Worm (Caenorhabditis elegans): ENCODE data around the gene F31A3.3.
A peak's percentile ranks its signal among the peaks of the same experiment; 100 is the strongest.

The F31A3.3 gene

DNA sequence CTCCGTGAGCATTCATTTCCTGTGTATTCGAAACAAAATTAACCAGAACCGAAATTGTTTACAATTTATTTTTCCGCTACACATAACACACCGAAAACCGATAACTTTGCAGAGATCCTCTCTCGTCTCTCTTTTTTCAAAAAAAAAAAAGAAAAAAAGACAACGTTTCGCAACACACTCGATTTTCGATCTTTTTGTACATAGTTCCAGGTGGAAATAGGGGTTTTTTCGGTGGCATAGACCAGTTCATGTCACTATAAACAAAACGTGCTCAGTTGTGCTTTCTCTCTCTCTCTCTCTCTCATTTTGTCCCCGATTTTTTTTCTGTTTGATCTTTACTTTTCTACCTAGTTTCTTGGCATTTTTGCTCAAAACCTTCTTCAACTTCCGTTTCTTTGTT lies 19.4 kb downstream of the F31A3.3 start:
- TF ChIP-seq hlh-11 (tag; optimal IDR thresholded peaks at IDR 0.05) = no peak
- 0 out of 2 replicates have a peak, but pooled peaks have one; percentile 15 for TF ChIP-seq ctbp-1 (GFP tag; IDR thresholded peaks at IDR 0.05)
- peak; percentile 22 for TF ChIP-seq nhr-28 (tag; optimal IDR thresholded peaks at IDR 0.05)
- 0 out of 2 replicates have a peak, but pooled peaks have one; percentile 31 for TF ChIP-seq nhr-42 (GFP tag; IDR thresholded peaks at IDR 0.05)

DNA sequence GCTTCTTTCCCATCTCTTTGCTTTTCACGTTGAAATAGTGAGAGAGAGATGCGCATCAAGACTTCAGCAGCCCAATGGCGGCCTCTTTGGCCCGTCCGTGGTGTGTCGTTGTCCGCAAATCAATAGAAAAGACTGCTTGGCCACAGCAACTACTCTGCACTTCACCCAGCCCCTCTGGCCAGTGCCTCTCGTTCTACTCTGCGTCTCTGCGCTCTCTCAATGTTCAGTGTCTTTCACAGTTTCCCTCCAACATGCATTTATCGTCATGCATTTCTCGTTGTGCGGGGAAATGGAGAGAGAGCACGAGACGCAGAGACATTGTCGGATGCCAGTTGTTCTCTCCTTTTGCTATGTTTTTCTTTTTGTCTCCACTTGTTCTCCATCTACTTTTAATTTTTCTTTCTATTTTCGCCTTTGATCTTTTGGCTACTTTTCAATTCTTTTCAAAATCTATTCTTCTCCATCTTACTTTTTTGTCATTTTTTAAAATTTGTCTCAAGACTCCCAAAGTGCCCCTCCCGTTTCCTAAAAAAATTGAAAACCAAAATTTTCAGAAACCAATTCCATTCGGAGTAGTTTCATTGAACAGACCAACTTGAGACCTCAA lies 20.3 kb downstream of the F31A3.3 start, which contains the start of gene nhr-1:
TSS of gene nhr-1 (plus strand) at position 557 of the 607 bp plus-strand sequence.
- peak; percentile 51; the same call in 1 of the 2 replicates for TF ChIP-seq arid-1 (GFP tag; conservative IDR thresholded peaks at IDR 0.05)
- peak; percentile 89 to 93 for TF ChIP-seq mdl-1 (tag; optimal IDR thresholded peaks at IDR 0.05)
- TF ChIP-seq madf-9 (GFP tag; conservative IDR thresholded peaks at IDR 0.05) = peak; percentile 62; the same call in 1 of the 2 replicates
- TF ChIP-seq mes-2 (tag; optimal IDR thresholded peaks at IDR 0.05; ENCODE audit: poor library complexity, severe bottlenecking) = peak; percentile 68
- no peak for TF ChIP-seq F26F4.8 (GFP tag; conservative IDR thresholded peaks at IDR 0.05)
- peak; percentile 81 for TF ChIP-seq aha-1 (tag)
- TF ChIP-seq cey-2 (tag; optimal IDR thresholded peaks at IDR 0.05; ENCODE audit: borderline replicate concordance, insufficient read depth) = no peak
- no peak for TF ChIP-seq dmd-9 (GFP tag; IDR thresholded peaks at IDR 0.05)
- peak in 1 of 2 experiments; percentile 100 for TF ChIP-seq unc-62 (GFP tag; optimal IDR thresholded peaks at IDR 0.05 in 1 of 2)
- no peak for TF ChIP-seq unc-62 (tag; optimal IDR thresholded peaks at IDR 0.05)
- TF ChIP-seq fkh-10 (GFP tag; optimal IDR thresholded peaks at IDR 0.05) = peak; percentile 27
- TF ChIP-seq F37D6.2 (tag; optimal IDR thresholded peaks at IDR 0.05) = peak; percentile 72
- TF ChIP-seq ceh-32 (tag; optimal IDR thresholded peaks at IDR 0.05; ENCODE audit: poor library complexity) = no peak
- peak; percentile 82 for TF ChIP-seq dve-1 (tag; optimal IDR thresholded peaks at IDR 0.05; ENCODE audit: insufficient read depth)
- peak; percentile 75 for TF ChIP-seq egl-43 (GFP tag; IDR thresholded peaks at IDR 0.05)
- TF ChIP-seq nhr-42 (GFP tag; IDR thresholded peaks at IDR 0.05) = no peak
- peak; percentile 88 for TF ChIP-seq tra-1 (GFP tag; IDR thresholded peaks at IDR 0.05)
- peak; percentile 79 for TF ChIP-seq set-16 (GFP tag; IDR thresholded peaks at IDR 0.05)
- no peak for TF ChIP-seq tag-97 (GFP tag; IDR thresholded peaks at IDR 0.05)
- peak; percentile 16 for TF ChIP-seq nhr-25 (tag; optimal IDR thresholded peaks at IDR 0.05; ENCODE audit: borderline replicate concordance, insufficient read depth)
- no peak for TF ChIP-seq zfp-3 (GFP tag; conservative IDR thresholded peaks at IDR 0.05)
- peak; percentile 72 for TF ChIP-seq zag-1 (tag; optimal IDR thresholded peaks at IDR 0.05)
- TF ChIP-seq pha-4 (GFP tag; IDR thresholded peaks at IDR 0.05) = peak; percentile 16; the same call in 1 of the 2 replicates
- TF ChIP-seq pha-4 (tag; optimal IDR thresholded peaks at IDR 0.05) = peak; percentile 47
- TF ChIP-seq madf-5 (GFP tag; IDR thresholded peaks at IDR 0.05) = no peak
- TF ChIP-seq ctbp-1 (GFP tag; IDR thresholded peaks at IDR 0.05) = peak; percentile 81; the same call in 1 of the 2 replicates
- peak; percentile 95 for TF ChIP-seq hlh-30 (tag; optimal IDR thresholded peaks at IDR 0.05; ENCODE audit: insufficient read depth)
- peak; percentile 34 for TF ChIP-seq dpl-1 (GFP tag; optimal IDR thresholded peaks at IDR 0.05)
- peak; percentile 44; the same call in 1 of the 2 replicates for TF ChIP-seq lin-1 (GFP tag; IDR thresholded peaks at IDR 0.05)
- peak; percentile 72; the same call in 1 of the 2 replicates for TF ChIP-seq T26A8.4 (GFP tag; IDR thresholded peaks at IDR 0.05)
- peak; percentile 34 for TF ChIP-seq lin-38 (GFP tag; IDR thresholded peaks at IDR 0.05)
- TF ChIP-seq lin-29 (GFP tag; IDR thresholded peaks at IDR 0.05) = no peak
- peak; percentile 79 to 85 for TF ChIP-seq lsy-2 (tag; optimal IDR thresholded peaks at IDR 0.05)
- TF ChIP-seq mxl-2 (GFP tag; conservative IDR thresholded peaks at IDR 0.05) = no peak
- TF ChIP-seq T20F7.1 (GFP tag; optimal IDR thresholded peaks at IDR 0.05) = no peak
- peak; percentile 88 for TF ChIP-seq hmg-1.1 (GFP tag; IDR thresholded peaks at IDR 0.05)
- no peak for TF ChIP-seq lin-15B (tag; optimal IDR thresholded peaks at IDR 0.05)
- TF ChIP-seq aly-2 (tag; optimal IDR thresholded peaks at IDR 0.05) = no peak
- TF ChIP-seq ceh-28 (tag; optimal IDR thresholded peaks at IDR 0.05) = peak; percentile 52
- TF ChIP-seq nhr-6 (tag; optimal IDR thresholded peaks at IDR 0.05) = peak; percentile 68
- peak; percentile 82 for TF ChIP-seq nhr-11 (tag; optimal IDR thresholded peaks at IDR 0.05)
- TF ChIP-seq jun-1 (tag; optimal IDR thresholded peaks at IDR 0.05) = no peak
- TF ChIP-seq vab-7 (GFP tag; IDR thresholded peaks at IDR 0.05) = 0 out of 2 replicates have a peak, but pooled peaks have one; percentile 19
- no peak for TF ChIP-seq Y5F2A.4 (GFP tag; optimal IDR thresholded peaks at IDR 0.05)
- no peak for TF ChIP-seq ZK337.2 (GFP tag; IDR thresholded peaks at IDR 0.05)
